Worm (Caenorhabditis elegans) whole organism, late embryonic: Measurements from ENCODE around the gene srg-45.

Experiments used
- C08G9.2 ChIP-seq: sonication (generic microtip); optimal IDR thresholded peaks from 2 replicates; lab custom pipeline; 2016; ENCODE audit warnings: mild to moderate bottlenecking, missing genetic modification characterization, moderate library complexity, missing compliant biosample characterization
- C38D4.7 ChIP-seq: fragments of 200-800 bp; sonication (Bioruptor generic); optimal IDR thresholded peaks from 2 replicates; lab custom pipeline; 2018; ENCODE audit warnings: mild to moderate bottlenecking, missing genetic modification characterization, moderate library complexity, missing compliant biosample characterization
- K02D7.2 ChIP-seq: sonication (generic microtip); optimal IDR thresholded peaks from 2 replicates; lab custom pipeline; 2017; ENCODE audit warnings: mild to moderate bottlenecking, missing genetic modification characterization, missing compliant biosample characterization
- K09A11.1 ChIP-seq: sonication (generic microtip); optimal IDR thresholded peaks from 2 replicates; lab custom pipeline; 2017; ENCODE audit warnings: antibody characterized with exemption, mild to moderate bottlenecking, missing genetic modification characterization, missing compliant biosample characterization; ENCODE audit not compliant: insufficient read depth
- ahr-1 ChIP-seq: sonication (generic microtip); optimal IDR thresholded peaks from 2 replicates; lab custom pipeline; 2016; ENCODE audit warnings: missing genetic modification characterization, missing compliant biosample characterization
- ama-1 ChIP-seq: fragments of 150-350 bp; optimal IDR thresholded peaks from 2 replicates; lab custom pipeline; 2014
- ceh-18 ChIP-seq: sonication (generic microtip); optimal IDR thresholded peaks from 2 replicates; lab custom pipeline; 2016; ENCODE audit warnings: missing genetic modification characterization, missing compliant biosample characterization
- ceh-2 ChIP-seq: sonication (generic microtip); optimal IDR thresholded peaks from 2 replicates; lab custom pipeline; 2016; ENCODE audit warnings: missing genotype, missing genetic modification characterization, missing compliant biosample characterization
- ceh-30 ChIP-seq: fragments of 150-350 bp; optimal IDR thresholded peaks from 2 replicates; lab custom pipeline; 2014; ENCODE audit warnings: missing biosample characterization, missing genetic modification characterization
- ceh-31 ChIP-seq: sonication (generic microtip); optimal IDR thresholded peaks from 2 replicates; lab custom pipeline; 2016; ENCODE audit warnings: missing genetic modification characterization, missing compliant biosample characterization
- ceh-34 ChIP-seq: sonication (generic microtip); optimal IDR thresholded peaks from 2 replicates; lab custom pipeline; 2016; ENCODE audit warnings: mild to moderate bottlenecking, missing genetic modification characterization, missing compliant biosample characterization
- ceh-45 ChIP-seq: fragments of 200-800 bp; sonication (Bioruptor generic); IDR thresholded peaks from 2 replicates; pipeline ENCODE4 v1.3.6; 2022; ENCODE audit warnings: missing genetic modification reagents, missing genetic modification characterization, missing compliant biosample characterization
- ceh-48 ChIP-seq: sonication (generic microtip); optimal IDR thresholded peaks from 2 replicates; lab custom pipeline; 2016; ENCODE audit warnings: missing genetic modification characterization, inconsistent platforms, missing compliant biosample characterization
- che-1 ChIP-seq: sonication (generic microtip); optimal IDR thresholded peaks from 2 replicates; lab custom pipeline; 2016; ENCODE audit warnings: mild to moderate bottlenecking, missing genetic modification characterization, missing compliant biosample characterization
- dmd-4 ChIP-seq: sonication (generic microtip); optimal IDR thresholded peaks from 2 replicates; lab custom pipeline; 2016; ENCODE audit warnings: borderline replicate concordance, missing genetic modification characterization, missing compliant biosample characterization
- dve-1 ChIP-seq: sonication (generic microtip); optimal IDR thresholded peaks from 2 replicates; lab custom pipeline; 2017; ENCODE audit warnings: antibody characterized with exemption, mild to moderate bottlenecking, missing genetic modification characterization, missing compliant biosample characterization
- eyg-1 ChIP-seq: sonication (generic microtip); optimal IDR thresholded peaks from 2 replicates; lab custom pipeline; 2016; ENCODE audit warnings: missing genotype, missing genetic modification characterization, missing compliant biosample characterization
- fkh-10 ChIP-seq: fragments of 150-350 bp; optimal IDR thresholded peaks from 2 replicates; lab custom pipeline; 2014; ENCODE audit warnings: missing biosample characterization, missing genetic modification reagents, missing genetic modification characterization
- fkh-6 ChIP-seq: sonication (generic microtip); optimal IDR thresholded peaks from 2 replicates; lab custom pipeline; 2016; ENCODE audit warnings: missing genetic modification characterization, missing compliant biosample characterization
- gmeb-2 ChIP-seq: sonication (generic microtip); optimal IDR thresholded peaks from 2 replicates; lab custom pipeline; 2016; ENCODE audit warnings: missing genetic modification characterization, inconsistent platforms, missing compliant biosample characterization
- hlh-30 ChIP-seq: sonication (generic microtip); optimal IDR thresholded peaks from 2 replicates; lab custom pipeline; 2017; ENCODE audit warnings: antibody characterized with exemption, missing genetic modification characterization, missing compliant biosample characterization; ENCODE audit not compliant: insufficient read depth
- lim-6 ChIP-seq: sonication (generic microtip); optimal IDR thresholded peaks from 2 replicates; lab custom pipeline; 2016; ENCODE audit warnings: missing genetic modification characterization, missing compliant biosample characterization
- madf-2 ChIP-seq: sonication (generic microtip); optimal IDR thresholded peaks from 2 replicates; lab custom pipeline; 2017; ENCODE audit warnings: missing genetic modification characterization, missing compliant biosample characterization
- mec-3 ChIP-seq: sonication (generic microtip); optimal IDR thresholded peaks from 2 replicates; lab custom pipeline; 2016; ENCODE audit warnings: borderline replicate concordance, missing genetic modification characterization, missing compliant biosample characterization
- nfya-1 ChIP-seq: sonication (generic microtip); optimal IDR thresholded peaks from 2 replicates; lab custom pipeline; 2017; ENCODE audit warnings: missing genetic modification characterization, mild to moderate bottlenecking, missing compliant biosample characterization, antibody characterized with exemption, moderate library complexity
- npax-4 ChIP-seq: sonication (generic microtip); optimal IDR thresholded peaks from 2 replicates; lab custom pipeline; 2016; ENCODE audit warnings: missing genetic modification characterization, missing compliant biosample characterization
- pag-3 ChIP-seq: sonication (generic microtip); optimal IDR thresholded peaks from 2 replicates; lab custom pipeline; 2016; ENCODE audit warnings: missing compliant biosample characterization, missing genetic modification characterization, borderline replicate concordance
- pat-9 ChIP-seq: fragments of 200-800 bp; sonication (Bioruptor generic); optimal IDR thresholded peaks from 2 replicates; lab custom pipeline; 2018; ENCODE audit warnings: mild to moderate bottlenecking, missing genetic modification characterization, moderate library complexity, missing compliant biosample characterization
- pros-1 ChIP-seq: fragments of 150-350 bp; optimal IDR thresholded peaks from 2 replicates; lab custom pipeline; 2014; ENCODE audit warnings: missing biosample characterization, missing genetic modification reagents, missing genetic modification characterization
- ref-2 ChIP-seq: sonication (generic microtip); optimal IDR thresholded peaks from 2 replicates; lab custom pipeline; 2016; ENCODE audit warnings: missing genetic modification characterization, missing compliant biosample characterization
- syd-9 ChIP-seq: sonication (generic microtip); optimal IDR thresholded peaks from 2 replicates; lab custom pipeline; 2016; ENCODE audit warnings: mild to moderate bottlenecking, missing genetic modification characterization, moderate library complexity, missing compliant biosample characterization
- tbx-2 ChIP-seq: sonication (generic microtip); optimal IDR thresholded peaks from 2 replicates; lab custom pipeline; 2016; ENCODE audit warnings: missing genetic modification characterization, missing compliant biosample characterization
- ttx-3 ChIP-seq: sonication (generic microtip); optimal IDR thresholded peaks from 2 replicates; lab custom pipeline; 2016; ENCODE audit warnings: missing genetic modification reagents, missing genetic modification characterization, missing compliant biosample characterization
- unc-3 ChIP-seq, 2 experiments: fragments of 200-800 bp in 1 of 2; sonication (Bioruptor generic) in 1 of 2; sonication (generic microtip) in 1 of 2; conservative IDR thresholded peaks in 1 of 2; optimal IDR thresholded peaks in 1 of 2; 2 replicates each; pipeline versions ENCODE4 v1.3.6 to Lab custom; 2016 to 2022; ENCODE audit warnings: missing compliant biosample characterization in 2 of 2, missing genetic modification characterization in 2 of 2, missing genetic modification reagents in 1 of 2
- unc-86 ChIP-seq: sonication (generic microtip); optimal IDR thresholded peaks from 2 replicates; lab custom pipeline; 2016; ENCODE audit warnings: missing genetic modification characterization, missing compliant biosample characterization
- zip-5 ChIP-seq: sonication (generic microtip); optimal IDR thresholded peaks from 2 replicates; lab custom pipeline; 2016; ENCODE audit warnings: missing genetic modification characterization, missing compliant biosample characterization

srg-45 gene

ce11 chrV:12344845-12345244 is 37.6 kb downstream of the srg-45 start, which contains the start of gene F23H12.3:
Gene F23H12.3, plus strand, starts transcription at chrV:12345145.
- TF ChIP-seq ceh-31 (tag; lab: Kevin White, UChicago): no peak
- no peak for TF ChIP-seq K02D7.2 (tag; lab: Kevin White, UChicago)
- TF ChIP-seq tbx-2 (tag; lab: Kevin White, UChicago): no peak
- no peak for TF ChIP-seq che-1 (tag; lab: Kevin White, UChicago)
- TF ChIP-seq dve-1: no peak
- no peak for TF ChIP-seq ceh-18 (tag; lab: Kevin White, UChicago)

ce11 chrV:12345808-12346207 is 38.5 kb downstream of the srg-45 start, which contains the start of gene snb-2:
Gene snb-2, minus strand, starts transcription at chrV:12345908.
- no peak for TF ChIP-seq zip-5 (tag; lab: Kevin White, UChicago)
- no peak for TF ChIP-seq mec-3 (tag; lab: Kevin White, UChicago)
- no peak for TF ChIP-seq K02D7.2 (tag; lab: Kevin White, UChicago)
- TF ChIP-seq fkh-10 (GFP tag; lab: Kevin White, UChicago): no peak
- no peak for TF ChIP-seq lim-6 (tag; lab: Kevin White, UChicago)
- no peak for TF ChIP-seq npax-4 (tag; lab: Kevin White, UChicago)
- no peak for TF ChIP-seq ceh-48 (tag; lab: Kevin White, UChicago)
- TF ChIP-seq ama-1 (lab: Kevin White, UChicago): no peak
- no peak for TF ChIP-seq pat-9 (tag; lab: Kevin White, UChicago)
- TF ChIP-seq ahr-1 (tag; lab: Kevin White, UChicago): no peak
- TF ChIP-seq madf-2 (tag; lab: Kevin White, UChicago): no peak
- TF ChIP-seq, all 69 proteins: peak for 0

DNA sequence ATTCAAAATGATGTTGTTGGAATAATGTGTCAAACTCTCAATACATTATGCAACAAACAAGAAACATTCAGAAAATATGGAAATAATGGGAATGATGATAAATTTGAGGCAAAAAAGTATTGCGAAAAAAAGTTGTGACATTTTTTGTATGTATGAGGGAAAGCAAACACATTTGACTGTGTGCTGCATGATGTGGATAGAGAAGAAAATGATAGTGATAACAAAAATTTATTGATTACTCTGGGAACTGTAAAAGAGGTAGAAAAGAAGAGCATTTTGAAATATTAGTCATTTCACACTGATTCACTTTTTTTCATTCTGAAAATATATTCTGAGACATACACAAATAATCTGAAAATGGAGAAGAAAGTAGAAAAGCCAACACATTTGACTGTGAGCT is 40.6 kb downstream of the srg-45 start:
- no peak for TF ChIP-seq dmd-4 (tag; lab: Kevin White, UChicago)
- TF ChIP-seq ceh-34 (tag; lab: Kevin White, UChicago): no peak
- no peak for TF ChIP-seq K09A11.1 (tag; lab: Kevin White, UChicago)
- TF ChIP-seq npax-4 (tag; lab: Kevin White, UChicago): no peak
- no peak for TF ChIP-seq pag-3
- no peak for TF ChIP-seq zip-5 (tag; lab: Kevin White, UChicago)
- no peak for TF ChIP-seq pros-1 (tag; lab: Kevin White, UChicago)
- TF ChIP-seq gmeb-2 (tag; lab: Kevin White, UChicago): no peak
- TF ChIP-seq mec-3 (tag; lab: Kevin White, UChicago): no peak
- no peak for TF ChIP-seq unc-3 (GFP tag; conservative IDR thresholded peaks at IDR 0.05; lab: Robert Waterston, UW)
- no peak for TF ChIP-seq unc-3 (tag; optimal IDR thresholded peaks at IDR 0.05; lab: Kevin White, UChicago)
- TF ChIP-seq eyg-1 (tag; lab: Kevin White, UChicago): no peak
- no peak for TF ChIP-seq ceh-30 (tag; lab: Kevin White, UChicago)
- TF ChIP-seq ahr-1 (tag; lab: Kevin White, UChicago): no peak
- no peak for TF ChIP-seq ceh-2 (tag; lab: Kevin White, UChicago)
- TF ChIP-seq ttx-3 (tag; lab: Kevin White, UChicago): no peak
- no peak for TF ChIP-seq hlh-30 (tag; lab: Kevin White, UChicago)
- no peak for TF ChIP-seq C38D4.7
- no peak for TF ChIP-seq tbx-2 (tag; lab: Kevin White, UChicago)

- TF ChIP-seq ref-2 (tag; lab: Kevin White, UChicago) (no peak), unc-86 (tag; lab: Kevin White, UChicago) (no peak), mec-3 (tag; lab: Kevin White, UChicago) (no peak), syd-9 (tag; lab: Kevin White, UChicago) (no peak), tbx-2 (tag; lab: Kevin White, UChicago) (no peak), fkh-6 (no peak), npax-4 (tag; lab: Kevin White, UChicago) (no peak), C08G9.2 (no peak), ceh-45 (GFP tag; lab: Robert Waterston, UW) (no peak), eyg-1 (tag; lab: Kevin White, UChicago) (no peak), nfya-1 (tag; lab: Kevin White, UChicago) (no peak), zip-5 (tag; lab: Kevin White, UChicago) (no peak)
These were observed 42.1 kb downstream of the srg-45 start for ce11 chrV:12349365-12349764.
